Worm (Caenorhabditis elegans) whole organism, mixed stage, embryonic: ENCODE data around the gene Y39B6A.33.

Experiments used
- M03D4.4 ChIP-seq: sonication (generic microtip); optimal IDR thresholded peaks from 2 replicates; lab custom pipeline; 2017; ENCODE audit warnings: mild to moderate bottlenecking, missing genetic modification characterization, missing compliant biosample characterization
- bed-3 ChIP-seq: fragments of 200-800 bp; sonication (Bioruptor generic); optimal IDR thresholded peaks from 3 replicates; lab custom pipeline; 2018; ENCODE audit warnings: mild to moderate bottlenecking, missing genetic modification characterization, moderate library complexity, missing compliant biosample characterization
- ceh-39 ChIP-seq: fragments of 150-350 bp; optimal IDR thresholded peaks from 2 replicates; lab custom pipeline; 2014; ENCODE audit warnings: missing biosample characterization, missing genetic modification characterization
- ceh-43 ChIP-seq: fragments of 200-800 bp; sonication (Bioruptor generic); optimal IDR thresholded peaks from 2 replicates; lab custom pipeline; 2018; ENCODE audit warnings: mild to moderate bottlenecking, missing genetic modification characterization, moderate library complexity, missing compliant biosample characterization
- ceh-83 ChIP-seq: fragments of 200-800 bp; sonication (Bioruptor generic); optimal IDR thresholded peaks from 2 replicates; lab custom pipeline; 2018; ENCODE audit warnings: mild to moderate bottlenecking, missing genetic modification characterization, missing compliant biosample characterization
- cnd-1 ChIP-seq: fragments of 200-800 bp; sonication (Bioruptor generic); optimal IDR thresholded peaks from 2 replicates; lab custom pipeline; 2018; ENCODE audit warnings: mild to moderate bottlenecking, missing genetic modification characterization, missing compliant biosample characterization
- drap-1 ChIP-seq: fragments of 200-800 bp; sonication (Bioruptor generic); optimal IDR thresholded peaks from 3 replicates; lab custom pipeline; 2018; ENCODE audit warnings: mild to moderate bottlenecking, missing genetic modification characterization, missing compliant biosample characterization
- elt-1 ChIP-seq: sonication (generic microtip); optimal IDR thresholded peaks from 2 replicates; lab custom pipeline; 2017; ENCODE audit warnings: missing genetic modification characterization, mild to moderate bottlenecking, missing compliant biosample characterization, antibody characterized with exemption, moderate library complexity, borderline replicate concordance; ENCODE audit not compliant: insufficient read depth
- elt-3 ChIP-seq: fragments of 150-350 bp; optimal IDR thresholded peaks from 2 replicates; lab custom pipeline; 2014; ENCODE audit warnings: missing biosample characterization, missing genetic modification characterization
- flh-1 ChIP-seq: fragments of 200-800 bp; sonication (Bioruptor generic); optimal IDR thresholded peaks from 2 replicates; lab custom pipeline; 2018; ENCODE audit warnings: mild to moderate bottlenecking, missing genetic modification characterization, moderate library complexity, missing compliant biosample characterization
- ham-2 ChIP-seq: fragments of 200-800 bp; sonication (Bioruptor generic); optimal IDR thresholded peaks from 2 replicates; lab custom pipeline; 2018; ENCODE audit warnings: mild to moderate bottlenecking, missing genetic modification characterization, missing compliant biosample characterization
- hlh-1 ChIP-seq: fragments of 150-350 bp; optimal IDR thresholded peaks from 2 replicates; lab custom pipeline; 2014; ENCODE audit warnings: missing biosample characterization, missing genetic modification reagents, missing genetic modification characterization
- lin-13 ChIP-seq: fragments of 150-350 bp; optimal IDR thresholded peaks from 2 replicates; lab custom pipeline; 2014; ENCODE audit warnings: missing biosample characterization, missing genetic modification characterization
- lin-32 ChIP-seq: fragments of 200-800 bp; sonication (Bioruptor generic); optimal IDR thresholded peaks from 2 replicates; lab custom pipeline; 2018; ENCODE audit warnings: mild to moderate bottlenecking, missing genetic modification characterization, missing compliant biosample characterization
- lsy-2 ChIP-seq: fragments of 150-350 bp; optimal IDR thresholded peaks from 2 replicates; lab custom pipeline; 2014; ENCODE audit warnings: missing biosample characterization, missing genetic modification characterization
- mab-5 ChIP-seq: fragments of 150-350 bp; optimal IDR thresholded peaks from 2 replicates; lab custom pipeline; 2014; ENCODE audit warnings: missing biosample characterization, missing genetic modification characterization
- mep-1 ChIP-seq: fragments of 150-350 bp; optimal IDR thresholded peaks from 2 replicates; lab custom pipeline; 2017; ENCODE audit warnings: missing biosample characterization, missing genetic modification reagents, missing genetic modification characterization, inconsistent platforms
- mls-2 ChIP-seq: sonication (generic microtip); optimal IDR thresholded peaks from 2 replicates; lab custom pipeline; 2016; ENCODE audit warnings: mild to moderate bottlenecking, missing genetic modification characterization, moderate library complexity, missing compliant biosample characterization
- nhr-12 ChIP-seq: fragments of 150-350 bp; optimal IDR thresholded peaks from 2 replicates; lab custom pipeline; 2014; ENCODE audit warnings: missing biosample characterization, missing genetic modification characterization
- nhr-2 ChIP-seq: fragments of 150-350 bp; optimal IDR thresholded peaks from 2 replicates; lab custom pipeline; 2014; ENCODE audit warnings: missing biosample characterization, missing genetic modification characterization
- nhr-237 ChIP-seq: fragments of 150-350 bp; optimal IDR thresholded peaks from 2 replicates; lab custom pipeline; 2014; ENCODE audit warnings: missing biosample characterization, missing genetic modification characterization
- nhr-28 ChIP-seq: fragments of 150-350 bp; optimal IDR thresholded peaks from 2 replicates; lab custom pipeline; 2014; ENCODE audit warnings: missing biosample characterization, missing genetic modification characterization
- nhr-76 ChIP-seq: sonication (generic microtip); optimal IDR thresholded peaks from 2 replicates; lab custom pipeline; 2017; ENCODE audit warnings: missing biosample characterization, missing genetic modification characterization
- sem-2 ChIP-seq: fragments of 200-800 bp; sonication (Bioruptor generic); optimal IDR thresholded peaks from 2 replicates; lab custom pipeline; 2018; ENCODE audit warnings: mild to moderate bottlenecking, missing genetic modification characterization, missing compliant biosample characterization
- snpc-4 ChIP-seq: fragments of 150-350 bp; optimal IDR thresholded peaks from 2 replicates; lab custom pipeline; 2014; ENCODE audit warnings: missing biosample characterization, missing genetic modification characterization
- sptf-1 ChIP-seq: sonication (generic microtip); optimal IDR thresholded peaks from 2 replicates; lab custom pipeline; 2017; ENCODE audit warnings: mild to moderate bottlenecking, missing genetic modification characterization, moderate library complexity, missing compliant biosample characterization
- tbx-8 ChIP-seq: fragments of 200-800 bp; sonication (Bioruptor generic); optimal IDR thresholded peaks from 2 replicates; lab custom pipeline; 2018; ENCODE audit warnings: mild to moderate bottlenecking, missing genetic modification characterization, moderate library complexity, missing compliant biosample characterization
- unc-120 ChIP-seq: sonication (generic microtip); optimal IDR thresholded peaks from 2 replicates; lab custom pipeline; 2017; ENCODE audit warnings: missing genetic modification characterization, missing compliant biosample characterization; ENCODE audit not compliant: poor library complexity, severe bottlenecking
- unc-39 ChIP-seq: fragments of 150-350 bp; optimal IDR thresholded peaks from 2 replicates; lab custom pipeline; 2014; ENCODE audit warnings: missing biosample characterization, missing genetic modification characterization
- unc-62 ChIP-seq: fragments of 150-350 bp; optimal IDR thresholded peaks from 2 replicates; lab custom pipeline; 2014; ENCODE audit warnings: missing biosample characterization, missing genetic modification reagents, missing genetic modification characterization
- zip-8 ChIP-seq: fragments of 150-350 bp; optimal IDR thresholded peaks from 2 replicates; lab custom pipeline; 2014; ENCODE audit warnings: missing biosample characterization, missing genetic modification characterization
- ztf-11 ChIP-seq: fragments of 150-350 bp; optimal IDR thresholded peaks from 2 replicates; lab custom pipeline; 2014; ENCODE audit warnings: missing biosample characterization, missing genetic modification characterization

Gene Y39B6A.33

ce11 chrV:18969590-18970105, 32.1 kb upstream of the Y39B6A.33 start, which contains the start of gene Y39B6A.42:
Gene Y39B6A.42 (minus strand): TSS chrV:18969640.
- TF ChIP-seq zip-8 (tag; lab: Kevin White, UChicago): no peak
- TF ChIP-seq nhr-237 (tag; lab: Kevin White, UChicago): no peak
- TF ChIP-seq ham-2 (GFP tag; lab: Kevin White, UChicago): no peak
- no peak for TF ChIP-seq tbx-8 (GFP tag; lab: Kevin White, UChicago)

DNA sequence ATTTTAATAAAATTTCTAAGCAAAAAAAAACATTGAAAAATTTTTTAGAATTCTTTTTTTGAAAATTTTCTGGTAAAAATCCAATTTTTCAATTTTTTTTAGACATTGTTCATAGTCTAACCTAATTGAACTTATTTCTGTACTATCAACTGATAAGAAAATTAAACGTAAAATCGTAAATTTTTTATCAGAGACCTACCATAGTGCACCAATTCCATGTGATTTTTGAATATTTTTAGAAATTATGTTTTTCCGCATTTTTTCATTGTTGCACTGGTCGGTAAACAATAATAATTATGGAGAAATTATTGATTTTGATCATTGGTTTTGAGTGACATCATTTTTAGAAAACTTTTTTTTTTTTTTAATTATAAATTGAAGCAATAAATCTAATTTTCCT, 25.2 kb upstream of the Y39B6A.33 start:
- TF ChIP-seq ztf-11 (no peak), mab-5 (tag; lab: Kevin White, UChicago) (no peak), elt-3 (no peak), ceh-39 (tag; lab: Kevin White, UChicago) (no peak), nhr-2 (tag; lab: Kevin White, UChicago) (no peak), flh-1 (GFP tag; lab: Kevin White, UChicago) (no peak), nhr-28 (no peak), mls-2 (tag; lab: Kevin White, UChicago) (no peak)

DNA sequence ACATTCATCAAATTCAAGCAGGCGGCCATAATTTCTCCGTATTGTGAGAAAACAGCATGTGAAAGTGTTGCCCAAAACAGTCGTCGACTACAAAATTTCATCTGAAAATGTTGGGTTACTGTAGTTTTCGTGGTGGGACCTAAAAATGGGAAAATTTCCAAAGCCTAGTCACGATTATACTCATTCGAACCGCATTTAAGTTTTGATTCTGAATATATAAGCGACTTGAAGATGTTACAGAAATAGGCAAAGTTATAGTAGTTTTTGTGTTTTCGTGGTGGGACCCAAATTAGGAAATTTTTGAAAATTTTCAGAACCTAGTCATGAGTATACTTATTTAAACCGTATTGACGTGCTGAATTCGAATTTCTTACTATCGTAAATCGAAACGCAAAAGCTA, 23.9 kb upstream of the Y39B6A.33 start, which contains the start of gene Y39B6A.41:
Gene Y39B6A.41, minus strand, starts transcription at position 101 of the 400 bp plus-strand sequence.
- no peak for TF ChIP-seq nhr-12
- TF ChIP-seq snpc-4 (tag; lab: Kevin White, UChicago): no peak
- no peak for TF ChIP-seq lsy-2 (tag; lab: Kevin White, UChicago)
- TF ChIP-seq lin-32: no peak
- no peak for TF ChIP-seq mab-5 (tag; lab: Kevin White, UChicago)
- no peak for TF ChIP-seq mls-2 (tag; lab: Kevin White, UChicago)
- TF ChIP-seq elt-1: no peak
- no peak for TF ChIP-seq nhr-28
- TF ChIP-seq M03D4.4: no peak
- no peak for TF ChIP-seq cnd-1
- TF ChIP-seq sem-2: no peak
- no peak for TF ChIP-seq bed-3 (GFP tag; lab: Kevin White, UChicago)
- TF ChIP-seq ceh-83 (GFP tag; lab: Kevin White, UChicago): no peak
- TF ChIP-seq, all 35 proteins: peak for 0

DNA sequence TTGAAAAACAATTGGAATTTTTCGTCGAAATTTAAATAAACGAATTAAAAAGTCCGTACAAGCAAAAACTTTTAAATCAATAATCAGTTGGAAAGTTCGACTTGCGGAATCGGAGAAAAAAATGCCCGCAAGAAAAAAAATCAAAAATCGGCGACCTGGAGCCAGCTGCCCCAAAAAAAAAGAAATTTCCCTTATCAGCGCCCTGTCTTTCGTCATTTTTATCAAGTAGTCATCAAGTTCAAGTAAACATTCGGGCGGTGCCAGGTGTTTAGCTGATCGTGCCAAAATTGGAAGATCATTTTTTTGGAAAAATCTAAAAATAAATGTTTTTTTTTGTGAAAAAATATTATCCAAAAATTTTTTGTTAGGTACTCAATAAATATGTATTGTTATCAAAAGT, 23.5 kb upstream of the Y39B6A.33 start:
- no peak for TF ChIP-seq unc-62
- TF ChIP-seq nhr-28: no peak
- no peak for TF ChIP-seq sptf-1 (tag; lab: Kevin White, UChicago)
- TF ChIP-seq mls-2 (tag; lab: Kevin White, UChicago): no peak
- TF ChIP-seq lin-13 (tag; lab: Kevin White, UChicago): no peak
- no peak for TF ChIP-seq ceh-83 (GFP tag; lab: Kevin White, UChicago)
- TF ChIP-seq unc-120: no peak
- no peak for TF ChIP-seq bed-3 (GFP tag; lab: Kevin White, UChicago)

- no peak for TF ChIP-seq ceh-39 (tag; lab: Kevin White, UChicago)
- TF ChIP-seq hlh-1 (tag; lab: Kevin White, UChicago): no peak
- peak; percentile 24 for TF ChIP-seq drap-1
- TF ChIP-seq nhr-237 (tag; lab: Kevin White, UChicago): no peak
- peak; percentile 39 for TF ChIP-seq sptf-1 (tag; lab: Kevin White, UChicago)
- peak; percentile 21 for TF ChIP-seq unc-39
- TF ChIP-seq unc-120: no peak
- TF ChIP-seq nhr-76: no peak
- peak; percentile 13 for TF ChIP-seq lin-13 (tag; lab: Kevin White, UChicago)
- no peak for TF ChIP-seq nhr-28
- TF ChIP-seq flh-1 (GFP tag; lab: Kevin White, UChicago): no peak
- TF ChIP-seq lsy-2 (tag; lab: Kevin White, UChicago): no peak
- TF ChIP-seq mep-1 (tag; lab: Kevin White, UChicago): no peak
- TF ChIP-seq ceh-43 (GFP tag; lab: Kevin White, UChicago): no peak
- TF ChIP-seq, all 35 proteins: peak for 4
Measured at ce11 chrV:18980980-18981529, 20.7 kb upstream of the Y39B6A.33 start, which contains the start of the genes mrps-35 and sws-1. Gene mrps-35 (plus strand): TSS chrV:18981306. Gene sws-1 (minus strand): TSS chrV:18981479.
